Worm (Caenorhabditis elegans) whole organism, L1 larva: ENCODE measurements around the gene nhr-155.

ENCODE experiments used
- aha-1 ChIP-seq: fragments of 150-350 bp; optimal IDR thresholded peaks from 2 replicates; lab custom pipeline; 2014; ENCODE audit warnings: missing biosample characterization, missing genetic modification characterization
- blmp-1 ChIP-seq: fragments of 150-350 bp; optimal IDR thresholded peaks from 2 replicates; lab custom pipeline; 2014; ENCODE audit warnings: missing biosample characterization, missing genetic modification characterization
- ceh-82 ChIP-seq, 3 experiments: fragments of 150-350 bp in 1 of 3; sonication (generic microtip) in 2 of 3; optimal IDR thresholded peaks; 2 replicates each; lab custom pipeline; 2014 to 2017; ENCODE audit warnings: missing biosample characterization in 3 of 3, missing genetic modification characterization in 3 of 3
- elt-3 ChIP-seq, 6 experiments: fragments of 150-350 bp in 1 of 6; sonication (generic microtip); optimal IDR thresholded peaks; 2 replicates each; lab custom pipeline; 2017 to 2018; ENCODE audit warnings: missing biosample characterization in 6 of 6, missing genetic modification characterization in 6 of 6, inconsistent platforms in 1 of 6
- jun-1 ChIP-seq: fragments of 150-350 bp; optimal IDR thresholded peaks from 2 replicates; lab custom pipeline; 2014; ENCODE audit warnings: missing biosample characterization, missing genetic modification reagents, missing genetic modification characterization
- nhr-237 ChIP-seq: fragments of 150-350 bp; optimal IDR thresholded peaks from 2 replicates; lab custom pipeline; 2014; ENCODE audit warnings: missing biosample characterization, missing genetic modification characterization
- nhr-90 ChIP-seq: sonication (generic microtip); optimal IDR thresholded peaks from 2 replicates; lab custom pipeline; 2016; ENCODE audit warnings: mild to moderate bottlenecking, missing genetic modification characterization, missing compliant biosample characterization; ENCODE audit not compliant: poor library complexity
- skn-1 ChIP-seq: fragments of 150-350 bp; optimal IDR thresholded peaks from 2 replicates; lab custom pipeline; 2014; ENCODE audit warnings: missing biosample characterization, missing genetic modification characterization
- unc-130 ChIP-seq: fragments of 150-350 bp; optimal IDR thresholded peaks from 2 replicates; lab custom pipeline; 2017; ENCODE audit warnings: missing biosample characterization, missing genetic modification characterization, inconsistent platforms
- unc-30 ChIP-seq: sonication (generic microtip); optimal IDR thresholded peaks from 2 replicates; lab custom pipeline; 2017; ENCODE audit warnings: missing biosample characterization, missing genetic modification characterization
- unc-62 ChIP-seq: fragments of 150-350 bp; optimal IDR thresholded peaks from 2 replicates; lab custom pipeline; 2014; ENCODE audit warnings: missing biosample characterization, missing genetic modification reagents, missing genetic modification characterization
- ztf-11 ChIP-seq, 2 experiments: sonication (generic microtip); optimal IDR thresholded peaks; 2 replicates each; lab custom pipeline; 2016 to 2017; ENCODE audit warnings: missing genetic modification characterization in 2 of 2, missing biosample characterization in 1 of 2, missing compliant biosample characterization in 1 of 2
- ztf-4 ChIP-seq: fragments of 150-350 bp; optimal IDR thresholded peaks from 2 replicates; lab custom pipeline; 2014; ENCODE audit warnings: missing biosample characterization, missing genetic modification characterization

ce11 chrV:543169-543568, 3.9 kb downstream of the nhr-155 start, which contains the start of gene C14C6.3:
- TF ChIP-seq ztf-11 (tag; optimal IDR thresholded peaks at IDR 0.05; lab: Kevin White, UChicago), result no peak
- TF ChIP-seq unc-30 (tag; lab: Kevin White, UChicago), result no peak
- no peak for TF ChIP-seq elt-3 (tag; optimal IDR thresholded peaks at IDR 0.05; lab: Kevin White, UChicago)
- TF ChIP-seq nhr-90 (tag; lab: Kevin White, UChicago), result no peak
- no peak for TF ChIP-seq unc-130 (tag; lab: Kevin White, UChicago)
- TF ChIP-seq nhr-237 (tag; lab: Kevin White, UChicago), result no peak
- TF ChIP-seq aha-1 (tag; lab: Kevin White, UChicago), result no peak
- TF ChIP-seq blmp-1, result no peak
- no peak for TF ChIP-seq ceh-82 (tag; optimal IDR thresholded peaks at IDR 0.05; lab: Kevin White, UChicago)
- TF ChIP-seq skn-1 (tag; lab: Kevin White, UChicago), result no peak
- TF ChIP-seq ztf-4, result no peak
- no peak for TF ChIP-seq jun-1 (tag; lab: Kevin White, UChicago)
- no peak for TF ChIP-seq unc-62 (GFP tag; lab: Kevin White, UChicago)
